Worm (Caenorhabditis elegans) whole organism, young adult: Measurements from ENCODE around the gene picc-1.

Source experiments
- B0019.2 ChIP-seq: fragments of 200-800 bp; sonication (Bioruptor generic); conservative IDR thresholded peaks from 2 replicates; pipeline ENCODE4 v1.3.6; 2022; ENCODE audit warnings: missing genetic modification reagents, missing genetic modification characterization, missing compliant biosample characterization
- C17E4.6 ChIP-seq: fragments of 200-800 bp; sonication (Bioruptor generic); IDR thresholded peaks from 2 replicates; pipeline ENCODE4 v1.3.6; 2022; ENCODE audit warnings: missing genetic modification reagents, missing genetic modification characterization, missing compliant biosample characterization
- F23B12.7 ChIP-seq: sonication (generic microtip); optimal IDR thresholded peaks from 2 replicates; lab custom pipeline; 2017; ENCODE audit warnings: missing genetic modification characterization, mild to moderate bottlenecking, missing compliant biosample characterization, antibody characterized with exemption, moderate library complexity; ENCODE audit not compliant: insufficient read depth
- F37B4.10 ChIP-seq: fragments of 200-800 bp; sonication (Bioruptor generic); IDR thresholded peaks from 2 replicates; pipeline ENCODE4 v1.3.6; 2022; ENCODE audit warnings: missing genetic modification characterization, missing compliant biosample characterization
- F49E8.2 ChIP-seq: sonication (generic microtip); optimal IDR thresholded peaks from 3 replicates; lab custom pipeline; 2017; ENCODE audit warnings: missing genetic modification characterization, mild to moderate bottlenecking, missing compliant biosample characterization, antibody characterized with exemption, moderate library complexity; ENCODE audit not compliant: insufficient read depth
- F52B5.7 ChIP-seq: sonication (generic microtip); optimal IDR thresholded peaks from 2 replicates; lab custom pipeline; 2016; ENCODE audit warnings: mild to moderate bottlenecking, missing genetic modification characterization, missing compliant biosample characterization
- Y53F4B.3 ChIP-seq: fragments of 200-800 bp; sonication (Bioruptor generic); IDR thresholded peaks from 2 replicates; pipeline ENCODE4 v1.3.6; 2022; ENCODE audit warnings: missing genetic modification reagents, missing genetic modification characterization, missing compliant biosample characterization
- Y67H2A.10 ChIP-seq: fragments of 200-800 bp; sonication (Bioruptor generic); conservative IDR thresholded peaks from 2 replicates; pipeline ENCODE4 v1.3.6; 2022; ENCODE audit warnings: missing genetic modification reagents, missing genetic modification characterization, missing compliant biosample characterization
- Y79H2A.3 ChIP-seq: fragments of 200-800 bp; sonication (Bioruptor generic); conservative IDR thresholded peaks from 2 replicates; pipeline ENCODE4 v1.3.6; 2022; ENCODE audit warnings: missing genetic modification reagents, missing genetic modification characterization, missing compliant biosample characterization
- aptf-2 ChIP-seq: fragments of 200-800 bp; sonication (Bioruptor generic); conservative IDR thresholded peaks from 2 replicates; pipeline ENCODE4 v1.3.6; 2022; ENCODE audit warnings: missing genetic modification reagents, missing genetic modification characterization, missing compliant biosample characterization
- attf-6 ChIP-seq: fragments of 200-800 bp; sonication (Bioruptor generic); IDR thresholded peaks from 2 replicates; pipeline ENCODE4 v1.3.6; 2022; ENCODE audit warnings: missing genetic modification reagents, missing genetic modification characterization, missing compliant biosample characterization
- bed-2 ChIP-seq: fragments of 200-800 bp; sonication (Bioruptor generic); IDR thresholded peaks from 2 replicates; pipeline ENCODE4 v1.3.6; 2022; ENCODE audit warnings: missing genetic modification reagents, missing genetic modification characterization, missing compliant biosample characterization
- ccch-3 ChIP-seq: fragments of 200-800 bp; sonication (Bioruptor generic); optimal IDR thresholded peaks from 2 replicates; lab custom pipeline; 2018; ENCODE audit warnings: mild to moderate bottlenecking, missing genetic modification characterization, missing compliant biosample characterization
- cebp-1 ChIP-seq, 2 experiments: fragments of 200-800 bp in 1 of 2; sonication (Bioruptor generic) in 1 of 2; sonication (generic microtip) in 1 of 2; IDR thresholded peaks in 1 of 2; optimal IDR thresholded peaks in 1 of 2; 2 replicates each; pipeline versions ENCODE4 v1.3.6 to Lab custom; 2017 to 2022; ENCODE audit warnings: missing compliant biosample characterization in 2 of 2, missing genetic modification characterization in 2 of 2, mild to moderate bottlenecking in 1 of 2, missing genetic modification reagents in 1 of 2, moderate library complexity in 1 of 2
- ceh-79 ChIP-seq: sonication (generic microtip); optimal IDR thresholded peaks from 2 replicates; lab custom pipeline; 2017; ENCODE audit warnings: mild to moderate bottlenecking, missing genetic modification characterization, missing compliant biosample characterization
- dpl-1 ChIP-seq: fragments of 150-350 bp; optimal IDR thresholded peaks from 2 replicates; lab custom pipeline; 2014; ENCODE audit warnings: missing biosample characterization, missing genetic modification reagents, missing genetic modification characterization
- efl-1 ChIP-seq: fragments of 150-350 bp; optimal IDR thresholded peaks from 2 replicates; lab custom pipeline; 2014; ENCODE audit warnings: missing biosample characterization, missing genetic modification reagents, missing genetic modification characterization
- gei-17 ChIP-seq: fragments of 200-800 bp; sonication (Bioruptor generic); optimal IDR thresholded peaks from 2 replicates; lab custom pipeline; 2018; ENCODE audit warnings: mild to moderate bottlenecking, missing genetic modification characterization, missing compliant biosample characterization
- hlh-12 ChIP-seq: sonication (generic microtip); optimal IDR thresholded peaks from 2 replicates; lab custom pipeline; 2016; ENCODE audit warnings: missing genetic modification characterization, missing compliant biosample characterization
- hrde-1 ChIP-seq: sonication (generic microtip); optimal IDR thresholded peaks from 2 replicates; lab custom pipeline; 2016; ENCODE audit warnings: missing genetic modification characterization, mild to moderate bottlenecking, missing compliant biosample characterization, moderate library complexity, missing genotype, missing genetic modification reagents, borderline replicate concordance
- lag-1 ChIP-seq: fragments of 200-800 bp; sonication (Bioruptor generic); IDR thresholded peaks from 2 replicates; pipeline ENCODE4 v1.3.6; 2022; ENCODE audit warnings: missing genetic modification reagents, missing genetic modification characterization, missing compliant biosample characterization
- lsy-27 ChIP-seq: sonication (generic microtip); optimal IDR thresholded peaks from 2 replicates; lab custom pipeline; 2017; ENCODE audit warnings: missing genetic modification characterization, mild to moderate bottlenecking, missing compliant biosample characterization, antibody characterized with exemption, missing genotype, borderline replicate concordance; ENCODE audit not compliant: insufficient read depth
- madf-3 ChIP-seq: fragments of 200-800 bp; sonication (Bioruptor generic); IDR thresholded peaks from 2 replicates; pipeline ENCODE4 v1.3.6; 2022; ENCODE audit warnings: missing genetic modification reagents, missing genetic modification characterization, missing compliant biosample characterization
- mcd-1 ChIP-seq: fragments of 200-800 bp; sonication (Bioruptor generic); IDR thresholded peaks from 2 replicates; pipeline ENCODE4 v1.3.6; 2022; ENCODE audit warnings: missing genetic modification reagents, missing genetic modification characterization, missing compliant biosample characterization
- mel-28 ChIP-seq: sonication (generic microtip); optimal IDR thresholded peaks from 2 replicates; lab custom pipeline; 2016; ENCODE audit warnings: borderline replicate concordance, mild to moderate bottlenecking, missing genetic modification characterization, missing compliant biosample characterization
- mxl-1 ChIP-seq: sonication (generic microtip); optimal IDR thresholded peaks from 2 replicates; lab custom pipeline; 2016; ENCODE audit warnings: missing genetic modification characterization, missing compliant biosample characterization
- nhr-90 ChIP-seq: sonication (generic microtip); optimal IDR thresholded peaks from 2 replicates; lab custom pipeline; 2016; ENCODE audit warnings: missing genotype, mild to moderate bottlenecking, missing genetic modification characterization, missing compliant biosample characterization
- pha-4 ChIP-seq: fragments of 150-350 bp; sonication (generic microtip); optimal IDR thresholded peaks from 2 replicates; lab custom pipeline; 2014; ENCODE audit warnings: missing biosample characterization, missing genetic modification reagents, missing genetic modification characterization
- repo-1 ChIP-seq: sonication (generic microtip); optimal IDR thresholded peaks from 2 replicates; lab custom pipeline; 2017; ENCODE audit warnings: mild to moderate bottlenecking, missing genetic modification characterization, missing compliant biosample characterization
- snpc-3.4 ChIP-seq: sonication (generic microtip); optimal IDR thresholded peaks from 2 replicates; lab custom pipeline; 2017; ENCODE audit warnings: missing genetic modification characterization, mild to moderate bottlenecking, missing compliant biosample characterization, antibody characterized with exemption, moderate library complexity, missing genotype, missing genetic modification reagents
- snpc-4 ChIP-seq, 5 experiments: fragments of 150-350 bp in 1 of 5; sonication (generic microtip) in 4 of 5; optimal IDR thresholded peaks; 2 replicates each; lab custom pipeline; 2014 to 2018; ENCODE audit warnings: missing genetic modification characterization in 5 of 5, missing biosample characterization in 3 of 5, antibody characterized with exemption in 2 of 5, mild to moderate bottlenecking in 2 of 5, missing compliant biosample characterization in 2 of 5, missing genotype in 2 of 5, moderate library complexity in 2 of 5, missing genetic modification reagents in 1 of 5
- somi-1 ChIP-seq: fragments of 200-800 bp; sonication (Bioruptor generic); optimal IDR thresholded peaks from 2 replicates; lab custom pipeline; 2018; ENCODE audit warnings: mild to moderate bottlenecking, missing genetic modification characterization, missing compliant biosample characterization
- sptf-2 ChIP-seq: fragments of 200-800 bp; sonication (Bioruptor generic); optimal IDR thresholded peaks from 2 replicates; lab custom pipeline; 2018; ENCODE audit warnings: mild to moderate bottlenecking, missing genetic modification characterization, missing compliant biosample characterization
- tlf-1 ChIP-seq: fragments of 200-800 bp; sonication (Bioruptor generic); optimal IDR thresholded peaks from 2 replicates; lab custom pipeline; 2018; ENCODE audit warnings: mild to moderate bottlenecking, missing genetic modification characterization, missing compliant biosample characterization
- unc-130 ChIP-seq: sonication (generic microtip); optimal IDR thresholded peaks from 2 replicates; lab custom pipeline; 2016; ENCODE audit warnings: missing genetic modification reagents, missing genetic modification characterization, missing compliant biosample characterization
- unc-62 ChIP-seq: fragments of 150-350 bp; optimal IDR thresholded peaks from 2 replicates; lab custom pipeline; 2014; ENCODE audit warnings: missing biosample characterization, missing genetic modification reagents, missing genetic modification characterization
- ztf-3 ChIP-seq: fragments of 200-800 bp; sonication (Bioruptor generic); optimal IDR thresholded peaks from 2 replicates; lab custom pipeline; 2018; ENCODE audit warnings: mild to moderate bottlenecking, missing genetic modification characterization, missing compliant biosample characterization
- ztf-6 ChIP-seq: fragments of 200-800 bp; sonication (Bioruptor generic); IDR thresholded peaks from 2 replicates; pipeline ENCODE4 v1.3.6; 2022; ENCODE audit warnings: missing genetic modification reagents, missing genetic modification characterization, missing compliant biosample characterization

picc-1 gene

DNA sequence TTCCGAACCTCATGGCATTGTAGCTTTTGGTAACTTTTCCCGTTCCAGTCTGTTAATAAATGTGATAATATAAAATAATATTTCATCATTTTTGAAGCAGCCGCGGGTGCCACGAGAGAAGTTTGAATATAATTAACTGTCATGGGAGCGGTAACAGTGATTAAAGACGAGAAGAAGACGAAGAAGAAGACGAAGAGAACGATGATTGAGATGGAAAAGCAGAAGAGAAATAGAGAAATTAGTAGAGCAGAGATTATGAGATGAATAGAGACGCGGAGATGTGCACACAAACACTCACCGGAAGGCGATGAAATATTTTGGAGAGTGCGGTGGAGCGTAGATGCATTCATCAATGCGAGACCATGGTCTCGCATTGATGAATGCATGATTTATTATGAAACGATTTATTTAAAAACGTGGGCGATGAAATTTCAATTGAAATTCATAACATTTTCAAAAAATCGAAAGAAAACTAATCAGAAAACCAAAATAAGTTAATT is 34.4 kb downstream of the picc-1 start, which contains the start of gene seip-1 (continued):
- TF ChIP-seq somi-1: no peak
- TF ChIP-seq lsy-27 (tag; lab: Kevin White, UChicago): no peak
- TF ChIP-seq sptf-2 (GFP tag; lab: Kevin White, UChicago): no peak
- TF ChIP-seq ceh-79 (tag; lab: Kevin White, UChicago): no peak
- no peak for TF ChIP-seq F37B4.10 (GFP tag; lab: Robert Waterston, UW)
- TF ChIP-seq, all 124 proteins: peak for 23

DNA sequence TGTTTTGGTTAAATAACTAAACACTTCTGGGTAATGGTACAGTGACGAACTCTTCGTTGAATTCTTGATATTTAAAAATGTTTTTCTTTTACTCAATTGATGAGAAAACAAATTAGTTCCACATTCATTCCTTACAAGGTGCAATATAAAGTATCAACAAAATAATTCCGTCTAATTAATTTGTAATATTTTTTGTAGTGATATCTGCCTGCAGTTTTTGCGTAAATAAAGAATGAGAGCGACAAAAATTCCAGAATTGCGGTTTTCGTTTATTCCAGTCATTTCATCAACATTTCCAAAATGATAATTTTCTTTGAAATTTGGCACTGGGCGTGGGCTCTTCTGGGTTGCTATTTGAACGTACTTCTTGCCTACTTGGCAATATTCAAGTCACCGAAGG is 36.5 kb downstream of the picc-1 start, which contains the start of gene srd-20:
Gene srd-20 (plus strand): TSS at position 301 of the 400 bp plus-strand sequence.
- no peak for TF ChIP-seq unc-62 (GFP tag; lab: Kevin White, UChicago)
- TF ChIP-seq cebp-1 (GFP tag; IDR thresholded peaks at IDR 0.05; lab: Robert Waterston, UW): no peak
- no peak for TF ChIP-seq cebp-1 (tag; optimal IDR thresholded peaks at IDR 0.05; lab: Kevin White, UChicago)
- no peak for TF ChIP-seq dpl-1 (GFP tag; lab: Kevin White, UChicago)
- no peak for TF ChIP-seq F23B12.7 (tag; lab: Kevin White, UChicago)
- TF ChIP-seq ztf-6 (GFP tag; lab: Robert Waterston, UW): no peak
- no peak for TF ChIP-seq sptf-2 (GFP tag; lab: Kevin White, UChicago)
- no peak for TF ChIP-seq B0019.2
- no peak for TF ChIP-seq Y53F4B.3 (GFP tag; lab: Robert Waterston, UW)
- TF ChIP-seq aptf-2: no peak
- no peak for TF ChIP-seq pha-4 (tag; lab: Kevin White, UChicago)
- no peak for TF ChIP-seq tlf-1 (GFP tag; lab: Kevin White, UChicago)
- TF ChIP-seq mxl-1 (tag; lab: Kevin White, UChicago): no peak
- TF ChIP-seq mel-28 (tag; lab: Kevin White, UChicago): no peak

DNA sequence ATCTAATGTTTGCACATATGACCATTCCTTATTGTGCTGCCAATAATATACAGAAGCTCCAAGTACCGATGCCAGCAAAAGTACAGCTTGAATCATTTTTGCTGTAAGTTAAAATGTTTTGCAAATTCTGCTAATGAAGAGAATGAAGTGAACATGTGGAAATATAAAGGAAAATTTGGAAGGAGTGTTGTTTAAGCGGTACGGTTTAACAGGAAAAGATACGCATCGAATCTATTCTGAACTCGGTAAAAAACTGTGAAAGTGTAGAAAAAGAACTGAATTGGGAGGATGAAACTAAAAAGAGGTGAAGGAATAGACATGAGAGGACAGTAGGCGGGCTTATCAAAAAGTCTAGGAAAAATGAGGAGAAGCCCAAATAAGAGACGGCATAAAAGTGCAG is 44.5 kb downstream of the picc-1 start, which contains the start of gene Y38A10A.2:
Gene Y38A10A.2 (minus strand): TSS at position 101 of the 400 bp plus-strand sequence.
- TF ChIP-seq mcd-1 (GFP tag; lab: Robert Waterston, UW): no peak
- no peak for TF ChIP-seq efl-1 (GFP tag; lab: Kevin White, UChicago)
- no peak for TF ChIP-seq ztf-3 (GFP tag; lab: Kevin White, UChicago)
- TF ChIP-seq gei-17: no peak
- TF ChIP-seq tlf-1 (GFP tag; lab: Kevin White, UChicago): no peak
- TF ChIP-seq attf-6 (GFP tag; lab: Robert Waterston, UW): no peak
- no peak for TF ChIP-seq aptf-2
- TF ChIP-seq hrde-1 (tag; lab: Kevin White, UChicago): no peak
- TF ChIP-seq F23B12.7 (tag; lab: Kevin White, UChicago): no peak
- TF ChIP-seq ccch-3 (GFP tag; lab: Kevin White, UChicago): no peak
- TF ChIP-seq C17E4.6 (GFP tag; lab: Robert Waterston, UW): no peak
- TF ChIP-seq bed-2 (GFP tag; lab: Robert Waterston, UW): no peak
- TF ChIP-seq ceh-79 (tag; lab: Kevin White, UChicago): no peak
- TF ChIP-seq repo-1: no peak

DNA sequence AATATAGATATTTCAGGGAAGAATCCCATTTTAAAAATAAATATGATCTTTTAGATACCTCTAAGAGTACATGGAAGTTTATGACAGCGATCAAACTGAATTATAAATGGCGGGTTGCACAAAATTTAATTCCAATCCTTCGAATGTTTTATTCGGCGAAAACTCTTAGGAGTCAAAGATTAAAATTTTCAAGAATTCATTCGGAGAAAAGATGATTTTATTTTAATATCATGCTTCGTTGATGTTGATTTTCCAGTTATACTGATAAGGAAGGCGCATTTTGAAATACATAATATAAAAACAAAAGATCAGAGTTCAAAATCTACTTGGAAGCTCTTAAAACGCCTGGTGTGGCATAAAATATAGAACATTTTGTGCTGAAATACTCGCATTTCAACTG is 48.3 kb downstream of the picc-1 start, which contains the start of gene srh-10:
Gene srh-10 (minus strand): TSS at position 29 of the 400 bp plus-strand sequence.
- TF ChIP-seq snpc-4 (GFP tag; optimal IDR thresholded peaks at IDR 0.05; lab: Kevin White, UChicago) (no peak), snpc-4 (tag; optimal IDR thresholded peaks at IDR 0.05; lab: Kevin White, UChicago) (no peak), nhr-90 (tag; lab: Kevin White, UChicago) (no peak), F49E8.2 (tag; lab: Kevin White, UChicago) (no peak), Y79H2A.3 (GFP tag; lab: Robert Waterston, UW) (no peak), snpc-3.4 (tag; lab: Kevin White, UChicago) (no peak), attf-6 (GFP tag; lab: Robert Waterston, UW) (no peak), hlh-12 (tag; lab: Kevin White, UChicago) (no peak), mel-28 (tag; lab: Kevin White, UChicago) (no peak), unc-62 (GFP tag; lab: Kevin White, UChicago) (no peak), lag-1 (GFP tag; lab: Robert Waterston, UW) (no peak), unc-130 (no peak), F52B5.7 (tag; lab: Kevin White, UChicago) (no peak), Y67H2A.10 (GFP tag; lab: Robert Waterston, UW) (no peak), madf-3 (GFP tag; lab: Robert Waterston, UW) (no peak), gei-17 (no peak)
